Fruit fly (Drosophila melanogaster): ENCODE results near the gene CG5194.

The CG5194 gene

dm6 chr3L:9025680-9026079 is 16.0 kb upstream of the CG5194 start:
- no peak for TF ChIP-seq usp (GFP tag; optimal IDR thresholded peaks at IDR 0.05)
- no peak for TF ChIP-seq GATAd (GFP tag; optimal IDR thresholded peaks at IDR 0.05)
- peak; percentile 77 for TF ChIP-seq sv (GFP tag; optimal IDR thresholded peaks at IDR 0.05)
- no peak for TF ChIP-seq CrebA (GFP tag; optimal IDR thresholded peaks at IDR 0.05; ENCODE audit: borderline replicate concordance)
- TF ChIP-seq Abd-B (GFP tag; optimal IDR thresholded peaks at IDR 0.05) = no peak
- TF ChIP-seq dmrt93B (GFP tag; optimal IDR thresholded peaks at IDR 0.05) = no peak
- TF ChIP-seq Hnf4 (GFP tag; optimal IDR thresholded peaks at IDR 0.05) = no peak
- TF ChIP-seq CG9705 (GFP tag; optimal IDR thresholded peaks at IDR 0.05) = no peak
- no peak for TF ChIP-seq ey (GFP tag; optimal IDR thresholded peaks at IDR 0.05)
- no peak for TF ChIP-seq Jra (GFP tag; optimal IDR thresholded peaks at IDR 0.05)
- TF ChIP-seq dl (GFP tag; optimal IDR thresholded peaks at IDR 0.05; ENCODE audit: insufficient read depth in 1 of 2, partially characterized antibody in 2 of 2) = no peak
- TF ChIP-seq pan (optimal IDR thresholded peaks at IDR 0.05) = no peak
- peak; percentile 4 for TF ChIP-seq fru (GFP tag; optimal IDR thresholded peaks at IDR 0.05)
- TF ChIP-seq sage (GFP tag; optimal IDR thresholded peaks at IDR 0.05) = no peak
- TF ChIP-seq Myc (optimal IDR thresholded peaks at IDR 0.05) = no peak
- TF ChIP-seq Sp1 (GFP tag; optimal IDR thresholded peaks at IDR 0.05) = no peak
- TF ChIP-seq HLH106 (tag; optimal IDR thresholded peaks at IDR 0.05) = no peak
- no peak for TF ChIP-seq Mio (GFP tag; optimal IDR thresholded peaks at IDR 0.05)
- no peak for TF ChIP-seq N (GFP tag; optimal IDR thresholded peaks at IDR 0.05)
- TF ChIP-seq jim (GFP tag; optimal IDR thresholded peaks at IDR 0.05) = no peak
- TF ChIP-seq tai (GFP tag; optimal IDR thresholded peaks at IDR 0.05) = no peak
- no peak for TF ChIP-seq br (GFP tag; optimal IDR thresholded peaks at IDR 0.05)
- TF ChIP-seq dsf (GFP tag; optimal IDR thresholded peaks at IDR 0.05; ENCODE audit: borderline replicate concordance) = no peak
- no peak for TF ChIP-seq woc (GFP tag; optimal IDR thresholded peaks at IDR 0.05)
- TF ChIP-seq Dif (GFP tag; optimal IDR thresholded peaks at IDR 0.05; ENCODE audit: partially characterized antibody) = no peak
- no peak for TF ChIP-seq h (GFP tag; optimal IDR thresholded peaks at IDR 0.05)
- no peak for TF ChIP-seq brk (GFP tag; optimal IDR thresholded peaks at IDR 0.05)
- TF ChIP-seq OdsH (GFP tag; optimal IDR thresholded peaks at IDR 0.05) = no peak
- TF ChIP-seq Dfd (GFP tag; optimal IDR thresholded peaks at IDR 0.05) = no peak
- no peak for TF ChIP-seq CG32264 (GFP tag; optimal IDR thresholded peaks at IDR 0.05)
- TF ChIP-seq lola (GFP tag; optimal IDR thresholded peaks at IDR 0.05) = no peak
- TF ChIP-seq Hr78 (GFP tag; optimal IDR thresholded peaks at IDR 0.05) = no peak
- peak; percentile 12 for TF ChIP-seq rgr (GFP tag; optimal IDR thresholded peaks at IDR 0.05)
- no peak for TF ChIP-seq Rel (GFP tag; optimal IDR thresholded peaks at IDR 0.05)
- TF ChIP-seq Rel (tag; optimal IDR thresholded peaks at IDR 0.05) = no peak
- peak in 1 of 2 experiments; percentile 8 for TF ChIP-seq foxo (GFP tag; optimal IDR thresholded peaks at IDR 0.05)

- TF ChIP-seq br (GFP tag; optimal IDR thresholded peaks at IDR 0.05) (no peak), dl (GFP tag; optimal IDR thresholded peaks at IDR 0.05; ENCODE audit: insufficient read depth in 1 of 2, partially characterized antibody in 2 of 2) (no peak), usp (GFP tag; optimal IDR thresholded peaks at IDR 0.05) (no peak), Mio (GFP tag; optimal IDR thresholded peaks at IDR 0.05) (no peak), dsf (GFP tag; optimal IDR thresholded peaks at IDR 0.05; ENCODE audit: borderline replicate concordance) (no peak), Sp1 (GFP tag; optimal IDR thresholded peaks at IDR 0.05) (no peak), Jra (GFP tag; optimal IDR thresholded peaks at IDR 0.05) (no peak), brk (GFP tag; optimal IDR thresholded peaks at IDR 0.05) (no peak), Hr78 (GFP tag; optimal IDR thresholded peaks at IDR 0.05) (no peak)
These were observed 15.5 kb upstream of the CG5194 start for dm6 chr3L:9025178-9025577.

- no peak for TF ChIP-seq Sp1 (GFP tag; optimal IDR thresholded peaks at IDR 0.05)
These were observed 15.1 kb upstream of the CG5194 start for dm6 chr3L:9024741-9025140.

- TF ChIP-seq br (GFP tag; optimal IDR thresholded peaks at IDR 0.05) (peak; percentile 8), pan (optimal IDR thresholded peaks at IDR 0.05) (no peak), Hr83 (GFP tag; optimal IDR thresholded peaks at IDR 0.05; ENCODE audit: poor library complexity, severe bottlenecking) (no peak), ey (GFP tag; optimal IDR thresholded peaks at IDR 0.05) (peak; percentile 34), usp (GFP tag; optimal IDR thresholded peaks at IDR 0.05) (no peak), GATAd (GFP tag; optimal IDR thresholded peaks at IDR 0.05) (no peak), h (GFP tag; optimal IDR thresholded peaks at IDR 0.05) (peak; percentile 39), sage (GFP tag; optimal IDR thresholded peaks at IDR 0.05) (no peak), fru (GFP tag; optimal IDR thresholded peaks at IDR 0.05) (no peak), Sp1 (GFP tag; optimal IDR thresholded peaks at IDR 0.05) (no peak), Dif (GFP tag; optimal IDR thresholded peaks at IDR 0.05; ENCODE audit: partially characterized antibody) (no peak), CrebA (GFP tag; optimal IDR thresholded peaks at IDR 0.05; ENCODE audit: borderline replicate concordance) (no peak), lola (GFP tag; optimal IDR thresholded peaks at IDR 0.05) (no peak), foxo (GFP tag; optimal IDR thresholded peaks at IDR 0.05) (peak in 1 of 2 experiments; percentile 15), Vsx2 (GFP tag; optimal IDR thresholded peaks at IDR 0.05; ENCODE audit: partially characterized antibody) (no peak), Myc (optimal IDR thresholded peaks at IDR 0.05) (no peak), dsf (GFP tag; optimal IDR thresholded peaks at IDR 0.05; ENCODE audit: borderline replicate concordance) (no peak), N (GFP tag; optimal IDR thresholded peaks at IDR 0.05) (no peak), brk (GFP tag; optimal IDR thresholded peaks at IDR 0.05) (no peak), Mio (GFP tag; optimal IDR thresholded peaks at IDR 0.05) (no peak), CG9705 (GFP tag; optimal IDR thresholded peaks at IDR 0.05) (no peak), Hnf4 (GFP tag; optimal IDR thresholded peaks at IDR 0.05) (no peak), HLH106 (tag; optimal IDR thresholded peaks at IDR 0.05) (peak; percentile 0), rgr (GFP tag; optimal IDR thresholded peaks at IDR 0.05) (no peak), tai (GFP tag; optimal IDR thresholded peaks at IDR 0.05) (no peak), Dfd (GFP tag; optimal IDR thresholded peaks at IDR 0.05) (no peak), Hr78 (GFP tag; optimal IDR thresholded peaks at IDR 0.05) (no peak), CG32264 (GFP tag; optimal IDR thresholded peaks at IDR 0.05) (no peak), Abd-B (GFP tag; optimal IDR thresholded peaks at IDR 0.05) (no peak), jim (GFP tag; optimal IDR thresholded peaks at IDR 0.05) (no peak), OdsH (GFP tag; optimal IDR thresholded peaks at IDR 0.05) (peak; percentile 7), Rel (GFP tag; optimal IDR thresholded peaks at IDR 0.05) (no peak), Rel (tag; optimal IDR thresholded peaks at IDR 0.05) (no peak), Jra (GFP tag; optimal IDR thresholded peaks at IDR 0.05) (no peak), dl (GFP tag; optimal IDR thresholded peaks at IDR 0.05; ENCODE audit: insufficient read depth in 1 of 2, partially characterized antibody in 2 of 2) (no peak), sv (GFP tag; optimal IDR thresholded peaks at IDR 0.05) (peak; percentile 55), dmrt93B (GFP tag; optimal IDR thresholded peaks at IDR 0.05) (no peak)
These were observed 14.0 kb upstream of the CG5194 start for dm6 chr3L:9023627-9024026.

Measured in whole organism, wandering third instar larva.